Fruit fly (Drosophila melanogaster): ENCODE data around the gene Sas-4.

DNA sequence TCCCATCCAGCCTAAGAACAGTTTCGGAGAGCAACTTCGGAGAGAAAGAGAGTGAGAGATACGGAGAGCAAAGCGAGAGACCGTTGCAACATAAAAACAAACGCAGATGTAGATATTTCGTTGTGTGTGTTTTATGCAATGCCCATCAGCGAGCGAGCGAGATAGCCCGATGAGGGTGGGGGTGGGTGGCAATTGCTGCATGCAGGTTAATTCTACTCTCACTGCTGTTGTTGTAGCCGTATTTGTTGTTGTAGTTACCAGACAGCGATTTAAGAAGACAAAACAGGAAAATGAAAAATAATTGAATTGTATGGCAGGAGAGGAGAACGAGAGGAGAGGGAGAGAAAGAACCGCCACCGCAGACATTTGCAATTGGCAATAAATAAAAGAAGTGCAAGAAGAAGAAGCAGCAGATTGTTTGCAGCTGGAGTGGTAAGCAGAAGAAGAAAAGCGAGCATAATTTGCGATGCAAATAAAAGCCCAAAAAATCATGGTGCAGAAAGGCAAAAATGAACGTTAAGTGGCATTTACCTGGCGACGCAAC, 41.3 kb upstream of the Sas-4 start:
- TF ChIP-seq usp (GFP tag; optimal IDR thresholded peaks at IDR 0.05) (no peak), pan (optimal IDR thresholded peaks at IDR 0.05) (no peak), CG8478 (optimal IDR thresholded peaks at IDR 0.05) (no peak), Dll (optimal IDR thresholded peaks at IDR 0.05) (no peak), EcR (GFP tag; optimal IDR thresholded peaks at IDR 0.05) (peak in 1 of 2 experiments; percentile 59)

Measured in whole organism.